Fruit fly (Drosophila melanogaster): ENCODE measurements around the gene TfIIB.

The TfIIB gene

DNA sequence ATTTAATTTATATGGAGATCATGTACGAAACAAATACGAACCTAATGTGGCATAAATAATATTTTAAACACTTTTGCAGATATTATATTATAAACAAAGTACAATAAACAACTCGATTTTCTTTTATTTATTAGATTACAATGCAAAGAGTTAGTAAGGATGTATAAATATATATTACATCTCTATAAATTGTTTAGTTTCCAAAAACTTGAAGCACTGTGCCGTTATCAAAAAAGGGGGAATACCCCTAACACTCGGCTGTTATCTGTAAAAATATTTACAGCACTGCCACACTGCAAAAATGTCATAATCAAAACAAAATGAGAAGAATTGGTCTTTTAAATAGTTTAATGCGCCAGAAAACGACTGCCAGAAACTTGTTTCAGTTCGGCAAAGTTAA is 2.6 kb upstream of the TfIIB start, which contains the start of gene CG5188 (continued):
- TF ChIP-seq CG10209 (GFP tag; optimal IDR thresholded peaks at IDR 0.05) (no peak), HmgZ (tag; optimal IDR thresholded peaks at IDR 0.05) (peak; percentile 40), Blimp-1 (GFP tag; optimal IDR thresholded peaks at IDR 0.05) (no peak), MBD-R2 (GFP tag; IDR thresholded peaks at IDR 0.05) (peak; percentile 75; the same call in 1 of the 2 replicates), Ssrp (tag; optimal IDR thresholded peaks at IDR 0.05) (peak; percentile 26), HLH54F (GFP tag; optimal IDR thresholded peaks at IDR 0.05) (no peak), sens (GFP tag) (no peak), Ada2b (GFP tag; IDR thresholded peaks at IDR 0.05) (peak; percentile 62), CG7987 (GFP tag; optimal IDR thresholded peaks at IDR 0.05) (no peak), lab (GFP tag; optimal IDR thresholded peaks at IDR 0.05) (no peak), Gsc (GFP tag; IDR thresholded peaks at IDR 0.05) (no peak), CG5953 (GFP tag; IDR thresholded peaks at IDR 0.05) (peak; percentile 54; the same call in 1 of the 2 replicates), CG17361 (GFP tag; IDR thresholded peaks at IDR 0.05) (peak; percentile 69; the same call in 2 of the 3 replicates), Sin3A (optimal IDR thresholded peaks at IDR 0.05) (no peak), lola (GFP tag; optimal IDR thresholded peaks at IDR 0.05) (peak in 1 of 3 experiments; percentile 37), bsh (GFP tag; optimal IDR thresholded peaks at IDR 0.05) (peak in 1 of 2 experiments; percentile 48), ci (GFP tag; IDR thresholded peaks at IDR 0.05) (peak; percentile 73; the same call in 2 of the 3 replicates), CG12299 (tag; optimal IDR thresholded peaks at IDR 0.05) (no peak), stwl (tag; optimal IDR thresholded peaks at IDR 0.05) (peak; percentile 90), Atf-2 (GFP tag; optimal IDR thresholded peaks at IDR 0.05) (no peak), CG34422 (GFP tag; IDR thresholded peaks at IDR 0.05) (peak; percentile 63; the same call in 2 of the 3 replicates), exex (tag; optimal IDR thresholded peaks at IDR 0.05) (no peak), Abd-B (GFP tag; optimal IDR thresholded peaks at IDR 0.05) (no peak), nerfin-2 (GFP tag; IDR thresholded peaks at IDR 0.05; ENCODE audit: partially characterized antibody) (no peak), croc (GFP tag; conservative IDR thresholded peaks at IDR 0.05) (no peak), al (GFP tag; IDR thresholded peaks at IDR 0.05) (0 out of 2 replicates have a peak, but pooled peaks have one; percentile 31)

DNA sequence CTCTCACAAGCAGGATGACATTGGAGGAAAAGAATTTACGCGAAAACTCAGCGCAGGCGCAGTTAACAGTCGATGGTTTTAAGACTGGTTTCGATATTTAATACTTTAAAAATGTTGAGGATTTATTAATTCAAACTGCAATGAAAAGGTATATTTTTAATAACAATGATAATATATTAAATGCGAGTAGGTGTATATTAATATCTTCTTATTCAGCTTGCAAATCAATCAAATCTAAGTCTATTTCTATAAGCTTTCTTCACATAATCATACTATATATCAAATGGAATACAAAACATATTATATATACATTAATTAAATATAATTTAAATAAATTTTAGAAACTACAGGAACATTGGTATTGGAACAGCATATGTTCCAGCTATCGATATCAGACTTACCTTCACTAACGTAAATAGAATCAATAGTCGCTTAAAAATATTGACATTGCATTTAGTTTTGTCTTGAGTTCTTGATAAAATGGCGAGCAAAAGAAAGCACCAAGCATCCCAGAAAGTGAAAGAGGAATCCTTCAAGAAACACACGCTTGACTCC is 4.5 kb downstream of the TfIIB start, which contains the start of the genes TBC1D16 and holn1:
Gene TBC1D16 (minus strand): TSS at position 51 of the 555 bp plus-strand sequence.
Gene holn1 (plus strand): TSS at position 390 of the 555 bp plus-strand sequence.
- TF ChIP-seq Dbx (GFP tag; IDR thresholded peaks at IDR 0.05) (no peak), mam (GFP tag; optimal IDR thresholded peaks at IDR 0.05) (no peak), CG18011 (GFP tag; optimal IDR thresholded peaks at IDR 0.05) (no peak), CG6765 (GFP tag; optimal IDR thresholded peaks at IDR 0.05) (no peak), Ets65A (GFP tag) (no peak), CG4854 (GFP tag; optimal IDR thresholded peaks at IDR 0.05) (no peak), dati (GFP tag; IDR thresholded peaks at IDR 0.05) (no peak), bbx (GFP tag; IDR thresholded peaks at IDR 0.05; ENCODE audit: partially characterized antibody) (peak; percentile 30; the same call in 1 of the 2 replicates), Dek (tag; optimal IDR thresholded peaks at IDR 0.05) (no peak), Ada2b (GFP tag; IDR thresholded peaks at IDR 0.05) (no peak), az2 (GFP tag; optimal IDR thresholded peaks at IDR 0.05) (no peak), CG9817 (tag; optimal IDR thresholded peaks at IDR 0.05) (no peak), Sox102F (GFP tag; optimal IDR thresholded peaks at IDR 0.05) (no peak), Dp (GFP tag; optimal IDR thresholded peaks at IDR 0.05) (peak; percentile 21), Scr (GFP tag; IDR thresholded peaks at IDR 0.05; ENCODE audit: partially characterized antibody) (peak; percentile 71), Hmx (GFP tag; optimal IDR thresholded peaks at IDR 0.05) (no peak), nau (GFP tag; optimal IDR thresholded peaks at IDR 0.05) (no peak), jumu (GFP tag; optimal IDR thresholded peaks at IDR 0.05) (no peak), Optix (GFP tag; IDR thresholded peaks at IDR 0.05) (no peak), CG33557 (GFP tag; optimal IDR thresholded peaks at IDR 0.05) (no peak), CHES-1-like (GFP tag; optimal IDR thresholded peaks at IDR 0.05) (no peak), CG7928 (GFP tag; optimal IDR thresholded peaks at IDR 0.05) (no peak), br (optimal IDR thresholded peaks at IDR 0.05) (no peak), BEAF-32 (GFP tag; optimal IDR thresholded peaks at IDR 0.05) (peak; percentile 60), CG7987 (GFP tag; optimal IDR thresholded peaks at IDR 0.05) (no peak), ssp (GFP tag; IDR thresholded peaks at IDR 0.05) (no peak), ken (GFP tag; IDR thresholded peaks at IDR 0.05) (no peak)
